Fruit fly (Drosophila melanogaster) whole organism: ENCODE results near the gene RpL36.
"Not testable (repeated sequence)": the region's sequence is repeated elsewhere in the genome, so short reads cannot be mapped to it uniquely, and the experiment has no call there.

Experiments
- CG8478 ChIP-seq: fragments of >200 bp; optimal IDR thresholded peaks from 2 replicates; lab custom pipeline; 2018; ENCODE audit warnings: inconsistent platforms
- Dll ChIP-seq: fragments of >200 bp; optimal IDR thresholded peaks from 2 replicates; lab custom pipeline; 2017
- EcR ChIP-seq, 2 experiments: fragments of >200 bp; optimal IDR thresholded peaks; 2 replicates each; lab custom pipeline; 2017; ENCODE audit warnings: missing biosample characterization in 2 of 2, missing genetic modification characterization in 2 of 2, missing genetic modification reagents in 2 of 2
- pan ChIP-seq: fragments of >200 bp; optimal IDR thresholded peaks from 2 replicates; lab custom pipeline; 2017
- psq ChIP-seq: fragments of >200 bp; optimal IDR thresholded peaks from 2 replicates; lab custom pipeline; 2017
- usp ChIP-seq: fragments of >200 bp; optimal IDR thresholded peaks from 2 replicates; lab custom pipeline; 2017; ENCODE audit warnings: missing biosample characterization, missing genetic modification characterization, mixed read lengths

RpL36 gene

DNA sequence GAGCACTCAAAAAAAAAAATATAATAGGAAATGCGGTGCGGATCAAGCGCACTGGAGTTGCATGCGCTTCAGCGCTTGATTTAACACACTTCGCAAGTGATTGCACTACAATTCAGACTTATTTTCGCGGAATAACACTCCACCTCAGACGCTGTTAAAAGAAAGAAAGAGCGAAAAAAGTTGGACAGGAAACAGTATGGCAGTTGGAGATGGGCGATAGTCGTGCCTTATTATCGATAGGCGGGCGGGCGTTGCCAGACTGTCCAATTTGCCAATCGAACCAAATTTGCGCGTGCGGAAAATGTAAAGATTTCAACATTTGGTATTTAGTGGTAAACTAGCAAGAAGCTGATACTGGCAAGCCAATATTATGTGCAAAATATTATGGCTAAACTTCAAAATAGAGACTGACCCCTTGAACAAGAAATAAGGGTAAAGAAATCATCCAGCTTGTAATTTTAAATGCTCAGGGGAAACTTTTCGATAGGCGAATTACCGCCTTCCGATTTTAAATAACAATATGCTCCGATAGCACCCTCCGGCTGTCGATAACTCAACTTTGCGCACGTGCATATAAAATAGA is at the start of gene RpL36, which contains the start of gene Mybbp1A:
RpL36 (minus strand) TSS at position 245 of the 583 bp plus-strand sequence.
Mybbp1A (plus strand) TSS at position 535 of the 583 bp plus-strand sequence.
- TF ChIP-seq usp (GFP tag; lab: Kevin White, UChicago), result no peak
- no peak for TF ChIP-seq EcR (GFP tag; optimal IDR thresholded peaks at IDR 0.05; lab: Kevin White, UChicago)
- no peak for TF ChIP-seq pan
- no peak for TF ChIP-seq Dll (lab: Kevin White, UChicago)
- no peak for TF ChIP-seq psq
- no peak for TF ChIP-seq CG8478 (lab: Kevin White, UChicago)

DNA sequence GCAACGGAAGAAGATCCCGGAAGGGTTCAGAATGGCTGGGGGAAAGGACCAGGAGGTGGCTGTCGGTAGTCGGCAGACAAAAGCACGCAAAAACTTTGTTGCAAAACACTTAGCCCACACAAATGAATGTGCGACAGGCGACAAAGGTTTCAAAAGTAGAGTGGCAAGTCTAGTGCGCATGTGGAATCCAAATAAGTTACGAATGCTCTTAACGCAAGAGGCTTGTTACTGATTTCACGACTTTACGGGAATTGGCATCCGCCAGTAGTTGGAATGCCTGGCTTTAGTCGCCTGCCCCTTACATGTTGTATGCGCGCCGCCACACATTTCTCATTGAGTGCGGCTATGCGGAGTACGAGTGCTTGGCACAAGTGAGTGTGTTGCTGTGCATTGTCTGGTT is 49.2 kb upstream of the RpL36 start:
- TF ChIP-seq psq, result no peak
- TF ChIP-seq CG8478 (lab: Kevin White, UChicago), result no peak
- TF ChIP-seq Dll (lab: Kevin White, UChicago), result no peak
- no peak for TF ChIP-seq pan
- no peak for TF ChIP-seq usp (GFP tag; lab: Kevin White, UChicago)
- TF ChIP-seq EcR (GFP tag; optimal IDR thresholded peaks at IDR 0.05; lab: Kevin White, UChicago), result no peak

DNA sequence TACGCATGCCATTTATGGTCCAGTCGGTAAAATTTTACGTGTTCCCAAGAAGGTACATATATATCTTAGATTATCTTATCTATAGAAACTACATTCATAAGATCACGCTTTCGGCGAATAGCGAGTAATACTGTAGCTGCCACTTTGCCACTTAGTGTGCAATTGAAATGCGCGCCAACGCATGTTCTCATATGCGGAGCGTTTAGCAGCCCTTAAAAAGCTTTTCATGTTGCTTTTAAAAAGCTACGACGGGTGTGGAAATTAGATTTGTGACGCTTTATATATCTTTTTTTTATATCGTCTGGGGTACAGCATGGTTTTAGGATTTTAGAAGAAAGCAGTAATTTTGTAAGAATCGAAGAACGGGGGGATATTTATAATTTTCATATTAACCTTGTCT is 28.7 kb upstream of the RpL36 start:
- TF ChIP-seq CG8478 (lab: Kevin White, UChicago) (no peak), usp (GFP tag; lab: Kevin White, UChicago) (no peak)

DNA sequence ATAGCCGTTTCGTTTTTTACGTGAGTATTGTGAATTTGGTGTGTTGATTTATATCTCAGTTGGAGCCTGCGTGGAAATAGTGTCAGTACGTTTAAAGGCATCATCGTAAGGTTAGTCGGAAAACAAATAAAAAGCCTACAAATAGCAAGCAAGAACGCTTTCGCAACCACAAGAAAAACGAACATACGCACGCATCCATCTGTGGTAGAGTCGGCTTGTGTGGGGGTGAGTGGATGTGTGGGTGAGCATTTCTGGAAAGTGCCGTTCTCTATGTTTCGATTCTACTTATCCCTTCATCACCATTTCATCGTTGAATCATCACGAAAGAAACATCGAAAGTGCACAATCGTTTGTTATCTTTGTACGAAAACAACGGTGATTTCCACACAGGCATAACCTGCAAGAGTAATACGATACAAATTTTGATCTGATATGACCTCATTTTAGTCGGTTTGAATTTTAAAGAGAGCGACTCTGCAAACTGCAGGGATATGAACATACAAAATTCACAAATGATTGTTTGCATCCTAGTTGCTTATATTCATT is 27.2 kb upstream of the RpL36 start:
- TF ChIP-seq psq, result no peak
- no peak for TF ChIP-seq usp (GFP tag; lab: Kevin White, UChicago)

DNA sequence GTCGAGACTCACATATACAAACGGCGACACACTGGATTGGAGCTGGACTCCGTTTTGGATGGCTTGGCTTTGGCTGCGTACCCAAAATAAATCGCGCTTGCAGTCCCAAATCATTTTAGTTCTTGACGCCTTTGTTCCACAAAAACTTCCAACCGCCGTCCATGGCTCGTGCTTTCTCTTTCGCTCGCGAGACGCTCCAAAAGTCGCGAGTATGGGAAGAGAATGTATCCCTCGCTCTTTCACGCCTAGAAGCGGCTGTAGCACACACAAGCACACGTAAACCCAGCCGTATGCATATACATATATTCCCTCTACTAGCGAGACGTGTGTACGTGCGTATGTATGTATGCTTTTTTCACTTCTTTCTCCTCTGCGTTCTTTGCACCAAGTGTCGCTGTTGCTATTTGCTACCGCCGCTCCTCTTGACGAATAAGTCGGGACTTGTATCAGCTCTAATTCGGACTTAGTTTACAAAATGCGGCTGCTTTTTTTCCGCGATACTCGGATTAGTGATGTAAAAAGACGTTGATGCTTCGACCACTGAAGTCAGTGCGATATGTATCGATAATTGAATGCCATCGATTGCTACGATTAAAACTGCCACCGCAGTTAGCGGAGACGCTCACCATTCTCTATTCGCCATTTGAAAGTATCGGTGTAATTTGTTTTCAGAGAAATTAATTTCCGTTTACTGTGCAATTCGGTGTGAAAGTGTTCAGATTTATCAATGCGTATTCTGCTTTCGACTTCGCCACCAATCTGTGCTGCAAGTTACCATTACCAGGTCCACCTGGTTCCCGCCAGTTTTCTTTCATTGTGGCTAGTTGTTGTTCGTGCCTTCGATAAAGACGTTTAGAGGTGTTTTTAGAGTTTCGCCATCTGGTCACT is 26.5 kb upstream of the RpL36 start, which contains the start of the genes Hmt4-20 and SkpA:
Hmt4-20 (minus strand) TSS at position 542 of the 888 bp plus-strand sequence.
SkpA (plus strand) TSS at position 623 of the 888 bp plus-strand sequence.
- TF ChIP-seq pan (no peak), EcR (GFP tag; optimal IDR thresholded peaks at IDR 0.05; lab: Kevin White, UChicago) (no peak), usp (GFP tag; lab: Kevin White, UChicago) (no peak), psq (no peak), CG8478 (lab: Kevin White, UChicago) (peak; percentile 44), Dll (lab: Kevin White, UChicago) (no peak)

DNA sequence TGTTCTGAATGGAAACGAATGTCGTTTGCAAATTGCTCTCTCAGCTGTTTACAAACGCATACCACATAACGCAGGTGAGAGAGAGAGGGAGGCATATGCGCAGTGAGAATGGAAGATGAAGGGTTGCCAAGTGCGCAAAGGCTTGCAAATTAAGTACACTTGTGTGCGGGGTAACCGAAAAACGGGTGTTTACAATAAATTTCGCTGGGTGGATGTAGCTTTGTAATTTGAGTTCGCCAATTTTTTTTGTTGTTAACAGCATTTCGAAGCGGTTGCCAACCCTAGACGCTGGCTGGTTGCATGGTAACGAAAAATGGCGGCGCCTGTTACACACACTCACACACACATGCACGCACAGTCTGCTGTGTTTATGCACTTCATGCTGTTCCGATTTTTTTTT is 25.7 kb upstream of the RpL36 start:
- TF ChIP-seq psq (no peak), Dll (lab: Kevin White, UChicago) (no peak), usp (GFP tag; lab: Kevin White, UChicago) (no peak), EcR (GFP tag; optimal IDR thresholded peaks at IDR 0.05; lab: Kevin White, UChicago) (no peak), CG8478 (lab: Kevin White, UChicago) (no peak), pan (no peak)

DNA sequence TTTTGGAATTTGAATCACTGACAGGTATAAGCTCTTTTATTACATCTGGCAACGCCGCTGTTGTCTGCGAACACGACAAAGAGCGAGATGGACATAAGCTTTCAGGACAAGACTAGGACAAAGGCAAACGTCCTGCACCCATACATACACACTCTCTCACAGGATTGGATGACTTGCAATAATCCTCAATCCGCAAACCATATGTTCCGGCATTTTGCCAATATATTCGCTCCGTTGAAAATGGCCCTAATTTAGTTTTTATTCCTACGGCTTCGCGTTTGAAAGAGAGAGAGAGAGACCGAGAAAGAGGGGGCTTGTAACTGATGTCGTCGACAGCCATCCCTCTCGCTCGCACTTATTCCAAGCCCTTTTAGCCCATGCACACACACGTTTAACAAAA is 24.9 kb upstream of the RpL36 start:
- TF ChIP-seq EcR (GFP tag; optimal IDR thresholded peaks at IDR 0.05; lab: Kevin White, UChicago), result no peak
- TF ChIP-seq Dll (lab: Kevin White, UChicago), result no peak
- TF ChIP-seq usp (GFP tag; lab: Kevin White, UChicago), result no peak
- TF ChIP-seq psq, result no peak
- TF ChIP-seq CG8478 (lab: Kevin White, UChicago), result peak; percentile 46
- TF ChIP-seq pan, result no peak

DNA sequence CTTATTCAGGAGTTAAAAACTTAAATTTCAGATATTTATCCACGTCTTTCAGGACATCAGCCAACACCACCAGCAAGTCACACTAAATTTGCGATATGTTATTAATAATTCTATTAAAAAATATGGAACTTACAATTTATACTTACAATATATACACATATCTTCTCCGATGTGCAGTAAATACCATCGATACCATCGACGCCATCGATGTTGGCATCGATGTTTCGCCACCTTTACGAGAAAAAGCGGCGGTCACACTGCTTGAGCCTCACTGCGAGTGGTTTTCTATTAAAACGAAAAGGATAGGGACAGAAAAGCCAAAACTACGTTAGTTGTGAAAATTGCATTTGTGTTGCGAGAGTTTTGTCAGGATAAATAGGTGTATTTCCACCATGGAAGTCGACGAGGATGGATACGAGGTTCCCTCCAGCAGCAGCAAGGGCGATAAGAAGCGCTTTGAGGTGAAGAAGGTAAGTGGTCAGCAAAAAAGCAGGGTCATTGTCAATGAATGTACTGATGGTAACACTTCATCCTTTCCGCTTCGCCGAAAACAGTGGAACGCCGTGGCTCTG is 17.9 kb upstream of the RpL36 start, which contains the start of gene Roc1a:
Roc1a (plus strand) TSS at position 249 of the 572 bp plus-strand sequence.
- TF ChIP-seq pan, result no peak

DNA sequence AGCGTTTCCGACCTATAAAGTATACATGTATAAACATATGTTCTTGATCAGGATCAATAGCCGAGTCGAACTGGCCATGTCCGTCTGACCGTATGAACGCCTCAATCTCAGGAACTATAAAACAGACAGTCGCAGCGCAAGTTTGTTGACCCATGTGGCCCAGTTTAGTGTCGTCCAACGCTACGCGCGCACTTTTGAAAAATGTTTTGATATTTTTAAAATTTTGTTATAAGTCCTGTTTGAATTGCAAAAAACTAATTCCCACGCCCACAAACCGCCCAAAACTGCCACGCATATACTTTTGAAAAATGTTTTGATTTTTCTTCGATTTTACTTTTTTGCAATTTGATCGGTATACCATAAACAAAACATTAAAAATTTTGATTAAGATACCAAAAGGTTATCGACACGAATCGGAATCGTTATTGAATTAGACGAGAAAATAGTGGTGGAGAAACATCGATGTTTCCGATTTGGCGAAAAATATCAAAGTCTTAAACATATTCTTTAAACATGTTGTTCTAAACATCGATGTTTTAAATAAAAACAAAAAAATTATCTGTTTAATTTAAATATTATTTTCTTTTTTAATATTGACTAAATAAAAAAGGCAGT is 17.2 kb upstream of the RpL36 start:
- TF ChIP-seq psq (no peak), usp (GFP tag; lab: Kevin White, UChicago) (no peak), pan (no peak), CG8478 (lab: Kevin White, UChicago) (no peak), Dll (lab: Kevin White, UChicago) (no peak), EcR (GFP tag; optimal IDR thresholded peaks at IDR 0.05; lab: Kevin White, UChicago) (no peak)

DNA sequence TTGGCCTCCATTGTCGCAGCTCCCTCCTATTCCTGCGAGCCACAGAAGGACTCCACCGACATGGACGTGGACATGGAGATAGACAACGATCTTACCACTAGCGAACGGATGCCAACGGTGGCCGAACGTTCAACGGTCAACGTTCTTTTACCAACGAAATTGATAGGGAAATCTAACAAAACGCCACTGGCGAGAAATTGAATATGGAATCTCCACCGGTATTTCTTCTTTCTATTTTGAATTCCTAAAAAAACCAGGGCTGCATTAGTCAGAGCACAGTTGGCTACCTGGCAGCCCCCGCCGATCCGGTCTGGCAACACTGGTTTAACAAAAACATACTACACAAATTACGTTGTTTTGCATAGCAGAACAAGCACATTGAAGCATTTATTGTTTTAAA is 15.2 kb upstream of the RpL36 start, which contains the start of gene CG13367:
CG13367 (plus strand) TSS at position 301 of the 400 bp plus-strand sequence.
- not testable (repeated sequence) for TF ChIP-seq Dll (lab: Kevin White, UChicago); pan; usp (GFP tag; lab: Kevin White, UChicago)

DNA sequence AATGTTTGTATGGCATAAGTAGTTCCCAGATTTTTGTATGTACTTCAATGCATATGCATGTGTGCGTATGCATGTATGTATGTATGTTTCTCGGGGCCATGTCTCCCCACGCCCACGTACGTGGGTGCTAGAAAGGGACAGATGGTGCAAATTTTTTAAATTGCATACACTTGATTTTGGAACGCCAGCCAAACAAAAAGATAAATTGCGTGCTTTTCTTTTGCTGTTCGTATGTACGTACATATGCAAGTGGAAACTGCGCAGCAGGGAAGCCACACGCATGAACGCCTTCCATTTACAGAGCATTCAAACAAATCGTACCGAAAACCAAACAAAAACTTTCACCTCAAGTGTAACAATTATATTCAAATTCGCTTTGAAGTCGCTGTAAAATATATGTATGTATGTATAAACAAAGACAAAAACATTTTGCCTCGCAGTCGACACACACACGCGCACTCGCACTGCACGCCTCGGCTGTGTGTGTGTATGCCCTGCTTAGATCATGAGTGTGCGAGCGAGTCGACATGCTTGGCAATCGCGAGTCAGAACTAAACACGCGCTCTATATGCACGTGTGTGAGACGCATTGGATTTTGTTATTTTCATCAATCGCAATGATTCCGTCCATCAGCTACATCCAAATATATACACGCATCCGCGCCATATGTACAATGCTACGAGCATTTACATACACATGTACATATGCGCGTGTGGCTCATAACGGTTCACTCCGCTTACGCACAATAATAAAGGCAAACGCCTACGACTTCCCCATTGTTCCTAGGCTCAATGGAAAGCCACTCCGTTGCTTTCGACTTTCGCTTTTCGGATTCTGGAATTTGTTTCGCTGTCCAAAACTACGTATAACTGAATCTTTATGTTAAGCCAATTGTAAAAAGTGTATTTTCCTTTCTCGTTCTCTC is 7.6 kb upstream of the RpL36 start:
- TF ChIP-seq CG8478 (lab: Kevin White, UChicago) (peak; percentile 29), usp (GFP tag; lab: Kevin White, UChicago) (no peak)
